Worm (Caenorhabditis elegans): ENCODE results near the gene F31E3.2.

The F31E3.2 gene

DNA sequence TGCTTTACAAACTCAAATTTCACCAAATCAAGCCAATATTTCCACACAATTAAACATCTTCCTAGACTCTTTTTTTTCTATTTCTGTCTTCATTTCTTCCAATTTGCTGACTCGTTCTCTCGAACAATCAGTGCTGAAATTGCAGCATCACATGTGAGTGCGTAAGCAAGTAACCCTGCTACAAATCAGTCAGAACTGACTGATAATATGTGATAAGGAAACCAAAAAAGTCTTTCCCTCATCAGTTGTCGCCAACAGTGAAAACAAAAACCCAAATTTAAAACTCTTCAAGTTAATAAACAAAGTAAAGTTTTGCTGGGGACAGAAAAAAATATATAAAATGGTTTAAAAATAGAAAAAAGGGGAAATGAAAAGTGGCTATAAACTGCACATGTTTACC is 17.7 kb downstream of the F31E3.2 start:
- TF ChIP-seq bed-3 (GFP tag; optimal IDR thresholded peaks at IDR 0.05) (no peak), zip-8 (tag; optimal IDR thresholded peaks at IDR 0.05) (no peak), lin-13 (tag; optimal IDR thresholded peaks at IDR 0.05) (no peak), elt-1 (tag; optimal IDR thresholded peaks at IDR 0.05; ENCODE audit: borderline replicate concordance, insufficient read depth) (no peak), ces-1 (GFP tag; optimal IDR thresholded peaks at IDR 0.05) (no peak), ham-2 (GFP tag; optimal IDR thresholded peaks at IDR 0.05) (no peak), ceh-83 (GFP tag; optimal IDR thresholded peaks at IDR 0.05) (no peak), unc-39 (tag; optimal IDR thresholded peaks at IDR 0.05) (no peak), elt-3 (tag; optimal IDR thresholded peaks at IDR 0.05) (no peak), lin-32 (GFP tag; optimal IDR thresholded peaks at IDR 0.05) (no peak)

DNA sequence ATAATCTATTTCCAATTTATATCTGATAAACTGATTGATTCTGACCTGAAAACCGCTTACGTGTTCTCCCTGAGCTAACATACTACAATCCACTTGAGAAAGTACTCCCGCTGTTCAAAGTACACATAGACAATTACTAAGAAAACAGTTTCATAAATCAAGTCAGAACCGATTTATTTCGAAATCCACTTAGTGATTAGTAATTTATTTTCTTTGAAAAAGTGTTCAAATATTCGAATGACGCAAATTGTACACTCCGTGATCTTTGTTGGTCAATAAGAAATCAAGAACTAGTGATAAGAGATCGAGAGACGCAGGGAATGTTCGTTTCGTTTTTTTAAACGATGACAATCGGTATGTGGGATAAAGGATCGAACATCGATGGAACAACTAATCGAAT is 18.7 kb downstream of the F31E3.2 start:
- TF ChIP-seq lsy-2 (tag; optimal IDR thresholded peaks at IDR 0.05) (no peak), nhr-12 (tag; optimal IDR thresholded peaks at IDR 0.05) (no peak), elt-1 (tag; optimal IDR thresholded peaks at IDR 0.05; ENCODE audit: borderline replicate concordance, insufficient read depth) (no peak), tbx-8 (GFP tag; optimal IDR thresholded peaks at IDR 0.05) (no peak), sptf-1 (tag; optimal IDR thresholded peaks at IDR 0.05) (no peak), drap-1 (GFP tag; optimal IDR thresholded peaks at IDR 0.05) (no peak), mls-2 (tag; optimal IDR thresholded peaks at IDR 0.05) (no peak), pha-4 (tag; optimal IDR thresholded peaks at IDR 0.05) (no peak), ztf-11 (tag; optimal IDR thresholded peaks at IDR 0.05) (no peak), cnd-1 (tag; optimal IDR thresholded peaks at IDR 0.05) (no peak), blmp-1 (tag; optimal IDR thresholded peaks at IDR 0.05) (no peak), flh-1 (GFP tag; optimal IDR thresholded peaks at IDR 0.05) (no peak), unc-39 (tag; optimal IDR thresholded peaks at IDR 0.05) (no peak), mep-1 (tag; optimal IDR thresholded peaks at IDR 0.05) (no peak)

DNA sequence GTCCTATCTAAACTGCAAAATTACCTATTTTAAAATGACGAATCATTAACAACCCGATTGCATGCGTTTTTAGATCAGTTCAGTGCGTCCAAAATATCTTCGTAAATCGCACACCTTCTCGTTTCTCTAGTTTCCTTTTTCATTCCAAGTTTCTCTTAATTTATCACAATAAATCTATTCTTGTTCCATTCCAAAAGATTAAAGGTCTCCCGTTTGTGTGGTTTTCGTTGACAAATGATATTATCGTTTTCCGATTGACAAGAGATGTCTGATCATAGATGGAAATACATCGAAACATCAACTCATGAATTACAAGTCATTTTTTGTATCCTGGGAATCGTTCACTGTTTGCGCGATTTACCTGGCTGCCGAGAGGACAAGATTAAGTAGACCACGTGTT is 19.4 kb downstream of the F31E3.2 start:
- TF ChIP-seq mls-2 (tag; optimal IDR thresholded peaks at IDR 0.05) (no peak), blmp-1 (tag; optimal IDR thresholded peaks at IDR 0.05) (no peak), elt-1 (tag; optimal IDR thresholded peaks at IDR 0.05; ENCODE audit: borderline replicate concordance, insufficient read depth) (no peak), ceh-83 (GFP tag; optimal IDR thresholded peaks at IDR 0.05) (no peak), tbx-8 (GFP tag; optimal IDR thresholded peaks at IDR 0.05) (no peak), ceh-43 (GFP tag; optimal IDR thresholded peaks at IDR 0.05) (no peak), lsy-2 (tag; optimal IDR thresholded peaks at IDR 0.05) (no peak), sem-2 (GFP tag; optimal IDR thresholded peaks at IDR 0.05) (no peak), nhr-12 (tag; optimal IDR thresholded peaks at IDR 0.05) (no peak), nhr-237 (tag; optimal IDR thresholded peaks at IDR 0.05) (no peak), snpc-4 (tag; optimal IDR thresholded peaks at IDR 0.05) (no peak), unc-62 (GFP tag; optimal IDR thresholded peaks at IDR 0.05) (no peak), lin-32 (GFP tag; optimal IDR thresholded peaks at IDR 0.05) (no peak), nhr-28 (tag; optimal IDR thresholded peaks at IDR 0.05) (no peak), mab-5 (tag; optimal IDR thresholded peaks at IDR 0.05) (no peak), unc-120 (tag; optimal IDR thresholded peaks at IDR 0.05; ENCODE audit: poor library complexity, severe bottlenecking) (no peak)

DNA sequence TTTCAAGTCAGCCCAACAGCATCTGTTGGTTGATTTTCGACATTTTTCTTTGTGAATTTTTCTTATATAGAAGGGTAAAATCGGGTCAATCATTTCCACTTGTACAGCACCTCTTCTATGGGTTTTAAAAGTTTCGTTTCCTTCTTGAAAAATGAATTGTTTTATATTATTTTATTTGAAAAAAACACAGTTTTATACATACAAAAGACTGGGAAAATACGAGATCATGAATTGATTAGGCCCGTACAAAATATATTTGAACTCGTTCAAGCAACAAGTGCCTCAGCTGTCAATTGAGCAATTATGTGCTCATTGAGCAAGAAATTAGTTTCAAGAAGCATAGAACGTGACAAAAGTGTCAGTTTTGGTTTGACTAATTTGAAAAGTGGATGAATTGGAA is 28.4 kb downstream of the F31E3.2 start:
- no peak for TF ChIP-seq ceh-83 (GFP tag; optimal IDR thresholded peaks at IDR 0.05)
- no peak for TF ChIP-seq ceh-43 (GFP tag; optimal IDR thresholded peaks at IDR 0.05)
- TF ChIP-seq nhr-76 (tag; optimal IDR thresholded peaks at IDR 0.05), result no peak
- no peak for TF ChIP-seq nhr-12 (tag; optimal IDR thresholded peaks at IDR 0.05)
- no peak for TF ChIP-seq snpc-4 (tag; optimal IDR thresholded peaks at IDR 0.05)
- no peak for TF ChIP-seq elt-1 (tag; optimal IDR thresholded peaks at IDR 0.05; ENCODE audit: borderline replicate concordance, insufficient read depth)
- no peak for TF ChIP-seq unc-62 (GFP tag; optimal IDR thresholded peaks at IDR 0.05)
- no peak for TF ChIP-seq bed-3 (GFP tag; optimal IDR thresholded peaks at IDR 0.05)

DNA sequence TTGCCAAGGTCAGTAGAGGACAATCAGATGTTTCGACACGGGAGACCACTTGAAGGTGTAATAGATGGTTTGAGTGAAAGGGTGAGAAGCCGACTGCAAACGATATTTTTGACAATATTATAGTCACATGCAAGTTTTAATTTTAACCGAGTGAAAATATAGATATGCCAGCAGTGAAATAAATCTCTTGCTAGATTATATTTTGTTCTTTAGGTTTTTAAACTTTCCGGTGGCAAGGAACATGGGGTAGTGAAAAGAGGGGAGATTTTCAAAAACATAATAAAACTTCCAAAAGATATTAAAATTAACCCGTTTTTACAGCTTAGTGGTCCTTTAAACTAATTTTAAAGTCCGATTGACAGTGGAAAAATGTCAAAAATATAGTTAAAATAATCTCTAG is 31.6 kb downstream of the F31E3.2 start, which contains the start of gene C06E8.5:
C06E8.5 (minus strand) TSS at position 101 of the 400 bp plus-strand sequence.
- TF ChIP-seq sptf-1 (tag; optimal IDR thresholded peaks at IDR 0.05), result no peak
- no peak for TF ChIP-seq ceh-83 (GFP tag; optimal IDR thresholded peaks at IDR 0.05)
- no peak for TF ChIP-seq zip-8 (tag; optimal IDR thresholded peaks at IDR 0.05)
- no peak for TF ChIP-seq nhr-76 (tag; optimal IDR thresholded peaks at IDR 0.05)
- no peak for TF ChIP-seq elt-3 (tag; optimal IDR thresholded peaks at IDR 0.05)
- no peak for TF ChIP-seq elt-1 (tag; optimal IDR thresholded peaks at IDR 0.05; ENCODE audit: borderline replicate concordance, insufficient read depth)
- TF ChIP-seq tbx-8 (GFP tag; optimal IDR thresholded peaks at IDR 0.05), result no peak
- TF ChIP-seq lsy-2 (tag; optimal IDR thresholded peaks at IDR 0.05), result no peak
- no peak for TF ChIP-seq blmp-1 (tag; optimal IDR thresholded peaks at IDR 0.05)
- TF ChIP-seq hlh-1 (tag; optimal IDR thresholded peaks at IDR 0.05), result no peak
- no peak for TF ChIP-seq drap-1 (GFP tag; optimal IDR thresholded peaks at IDR 0.05)
- no peak for TF ChIP-seq sem-2 (GFP tag; optimal IDR thresholded peaks at IDR 0.05)
- no peak for TF ChIP-seq mls-2 (tag; optimal IDR thresholded peaks at IDR 0.05)
- TF ChIP-seq lin-13 (tag; optimal IDR thresholded peaks at IDR 0.05), result no peak
- TF ChIP-seq ceh-43 (GFP tag; optimal IDR thresholded peaks at IDR 0.05), result no peak
- TF ChIP-seq nhr-28 (tag; optimal IDR thresholded peaks at IDR 0.05), result no peak

Measured in whole organism, mixed stage, embryonic.